Fruit fly (Drosophila melanogaster): ENCODE data around the gene Dab.

The Dab gene

DNA sequence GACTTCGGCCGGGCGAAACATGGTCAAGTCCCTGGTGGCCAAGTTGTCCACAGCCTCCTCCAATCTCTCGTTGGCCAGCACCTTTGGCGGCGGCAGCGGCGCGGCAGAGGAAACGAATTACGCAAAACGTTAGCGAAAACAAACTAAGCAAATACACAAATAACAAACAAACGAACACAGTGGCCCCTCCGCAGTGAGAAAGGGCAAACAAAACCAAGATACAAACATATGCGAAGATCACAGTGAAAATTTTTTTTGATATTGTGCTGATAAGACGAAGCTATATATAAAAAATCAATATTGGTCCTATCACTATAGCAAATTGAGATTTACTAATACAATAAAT, 2.2 kb downstream of the Dab start (continued):
- TF ChIP-seq CG8089 (GFP tag; optimal IDR thresholded peaks at IDR 0.05), result peak; percentile 24
- TF ChIP-seq CG2120 (GFP tag; optimal IDR thresholded peaks at IDR 0.05), result peak; percentile 53
- TF ChIP-seq ara (GFP tag; IDR thresholded peaks at IDR 0.05), result 0 out of 2 replicates have a peak, but pooled peaks have one; percentile 21
- TF ChIP-seq CG10543 (GFP tag; optimal IDR thresholded peaks at IDR 0.05), result peak; percentile 37
- peak; percentile 2 for TF ChIP-seq Oli (tag; optimal IDR thresholded peaks at IDR 0.05)
- TF ChIP-seq prd (optimal IDR thresholded peaks at IDR 0.05), result no peak
- peak; percentile 9; the same call in 1 of the 3 replicates for TF ChIP-seq prd (GFP tag; IDR thresholded peaks at IDR 0.05)
- peak; percentile 12 for TF ChIP-seq YL-1 (GFP tag; optimal IDR thresholded peaks at IDR 0.05)
- TF ChIP-seq Hsf (GFP tag; optimal IDR thresholded peaks at IDR 0.05), result peak; percentile 12
- peak; percentile 14 for TF ChIP-seq dm (GFP tag; optimal IDR thresholded peaks at IDR 0.05)
- no peak for TF ChIP-seq CG8765 (GFP tag; IDR thresholded peaks at IDR 0.05)
- TF ChIP-seq HLH3B (GFP tag; IDR thresholded peaks at IDR 0.05), result 0 out of 2 replicates have a peak, but pooled peaks have one; percentile 8
- TF ChIP-seq ranshi (GFP tag; IDR thresholded peaks at IDR 0.05), result peak; percentile 20; the same call in 1 of the 2 replicates
- TF ChIP-seq MTF-1 (GFP tag; optimal IDR thresholded peaks at IDR 0.05; ENCODE audit: borderline replicate concordance), result peak; percentile 15
- TF ChIP-seq usp (GFP tag; optimal IDR thresholded peaks at IDR 0.05), result no peak
- peak; percentile 71 for TF ChIP-seq lab (GFP tag; optimal IDR thresholded peaks at IDR 0.05)

DNA sequence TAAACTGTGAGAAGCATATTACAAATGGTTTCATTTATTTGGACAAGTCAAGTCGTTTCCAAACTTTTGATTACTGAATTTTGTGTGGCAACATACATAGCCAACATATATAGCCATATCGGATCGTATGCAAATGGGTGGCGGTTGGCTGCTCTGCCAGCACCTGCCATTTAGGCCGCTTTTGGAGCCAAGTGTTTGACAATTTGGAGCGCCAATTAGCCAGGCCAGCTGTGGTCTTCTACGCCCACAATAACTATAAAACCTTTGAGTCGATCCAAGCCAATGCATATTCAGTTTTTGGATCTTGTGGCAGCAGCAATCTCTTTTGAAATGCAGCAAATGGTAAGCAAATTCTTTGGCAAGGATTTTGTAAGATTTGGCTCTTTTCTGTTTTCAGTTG, 12.6 kb downstream of the Dab start, which contains the start of gene CG13031:
Gene CG13031 (plus strand): TSS at position 301 of the 400 bp plus-strand sequence.
- no peak for TF ChIP-seq lilli (GFP tag; optimal IDR thresholded peaks at IDR 0.05)
- TF ChIP-seq C15 (GFP tag; IDR thresholded peaks at IDR 0.05), result no peak
- TF ChIP-seq shn (GFP tag; optimal IDR thresholded peaks at IDR 0.05), result no peak
- no peak for TF ChIP-seq CG17612 (GFP tag; IDR thresholded peaks at IDR 0.05)
- no peak for TF ChIP-seq CG15514 (GFP tag; optimal IDR thresholded peaks at IDR 0.05)
- no peak for TF ChIP-seq CG1602 (GFP tag; optimal IDR thresholded peaks at IDR 0.05)
- no peak for TF ChIP-seq Ada2b (GFP tag; IDR thresholded peaks at IDR 0.05)
- TF ChIP-seq Dek (tag; optimal IDR thresholded peaks at IDR 0.05), result no peak
- no peak for TF ChIP-seq CG31224 (GFP tag; IDR thresholded peaks at IDR 0.05)

DNA sequence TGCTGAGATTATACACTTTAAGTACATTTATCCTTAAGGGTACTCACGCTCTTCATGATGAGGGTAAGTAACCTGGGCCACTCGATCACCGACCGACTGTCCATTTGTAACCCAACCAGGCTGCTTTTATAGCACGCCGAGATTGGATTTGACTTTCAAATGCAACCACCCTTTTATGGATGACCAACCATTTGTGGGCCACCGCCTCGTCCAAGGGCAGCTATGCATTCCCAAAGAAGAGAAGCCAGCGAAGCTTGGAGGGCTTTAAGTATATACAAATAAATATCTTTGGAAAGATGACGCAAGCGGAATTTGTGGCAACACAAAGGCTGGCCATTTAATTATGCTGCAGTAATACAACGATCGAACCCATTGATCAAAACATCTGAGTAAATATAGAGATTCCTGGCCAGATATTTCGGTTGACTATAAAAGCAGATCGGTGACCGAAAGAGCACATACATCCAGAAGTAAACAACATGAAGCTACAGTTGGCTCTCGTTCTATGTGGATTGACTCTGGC, 14.2 kb downstream of the Dab start, which contains the start of the genes CG13026 and PGRP-SB2:
Gene CG13026 (minus strand): TSS at position 101 of the 523 bp plus-strand sequence.
Gene PGRP-SB2 (plus strand): TSS at position 473 of the 523 bp plus-strand sequence.
- TF ChIP-seq CG12942 (GFP tag; optimal IDR thresholded peaks at IDR 0.05) (no peak), Ets65A (GFP tag) (peak; percentile 8)

DNA sequence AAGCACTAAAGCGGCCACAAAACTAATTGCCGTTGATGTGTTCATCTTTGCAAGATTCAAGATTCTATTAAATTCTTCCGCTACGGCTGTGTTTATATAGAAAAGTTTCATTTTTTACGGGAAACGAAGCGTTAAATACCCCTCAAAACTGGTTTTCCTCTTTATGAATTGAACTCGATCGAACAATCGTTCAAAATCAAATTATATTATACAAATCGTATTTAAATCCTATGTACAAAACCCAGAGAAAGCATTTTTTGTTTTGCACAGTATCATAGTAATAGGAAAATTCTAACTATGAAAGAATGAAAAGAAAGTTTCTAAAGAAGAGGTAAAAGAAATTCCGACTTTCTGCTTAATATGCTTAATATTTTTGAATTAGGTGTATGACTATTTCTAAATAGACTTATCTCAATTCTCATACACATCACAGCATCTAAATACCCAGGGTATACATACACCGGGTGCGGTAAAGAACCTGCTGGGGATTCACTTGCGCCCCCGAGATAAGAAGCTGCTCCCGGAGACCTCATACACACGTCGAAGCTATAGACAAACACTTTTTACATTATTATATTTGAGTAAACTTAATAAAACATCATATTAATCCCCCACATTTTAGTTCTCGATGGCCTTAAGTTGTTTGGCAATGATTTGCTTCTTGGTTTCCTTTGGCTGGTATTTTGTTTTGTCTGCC, 16.2 kb downstream of the Dab start, which contains the start of gene PGRP-SB1:
Gene PGRP-SB1 (minus strand): TSS at position 51 of the 697 bp plus-strand sequence.
- TF ChIP-seq D19B (GFP tag; optimal IDR thresholded peaks at IDR 0.05), result peak; percentile 76
- no peak for TF ChIP-seq CG1832 (GFP tag; optimal IDR thresholded peaks at IDR 0.05)
- no peak for TF ChIP-seq sr (GFP tag; IDR thresholded peaks at IDR 0.05)
- TF ChIP-seq sd (tag; optimal IDR thresholded peaks at IDR 0.05), result no peak
- no peak for TF ChIP-seq tll (GFP tag; optimal IDR thresholded peaks at IDR 0.05)
- TF ChIP-seq Jarid2 (GFP tag; optimal IDR thresholded peaks at IDR 0.05), result no peak
- TF ChIP-seq CG18262 (tag; optimal IDR thresholded peaks at IDR 0.05), result no peak
- TF ChIP-seq CG1647 (GFP tag; optimal IDR thresholded peaks at IDR 0.05), result no peak
- no peak for TF ChIP-seq onecut (GFP tag; IDR thresholded peaks at IDR 0.05)
